Fruit fly (Drosophila melanogaster) whole organism, embryonic: ENCODE data around the gene CG13108.
A peak's percentile ranks its signal among the peaks of the same experiment; 100 is the strongest.

Experiments used
- Adf1 ChIP-seq: fragments of 200-800 bp; sonication (Bioruptor generic); IDR thresholded peaks from 2 replicates; pipeline ENCODE4 v1.3.6; 2022; ENCODE audit warnings: missing biosample characterization, missing genetic modification characterization
- B-H2 ChIP-seq: fragments of 200-800 bp; sonication (Bioruptor generic); optimal IDR thresholded peaks from 2 replicates; lab custom pipeline; 2018; ENCODE audit warnings: missing biosample characterization, mild to moderate bottlenecking, missing genetic modification characterization
- CG10543 ChIP-seq: fragments of 200-800 bp; sonication (Bioruptor generic); optimal IDR thresholded peaks from 3 replicates; lab custom pipeline; 2017; ENCODE audit warnings: missing biosample characterization, mild to moderate bottlenecking, missing genetic modification characterization, moderate library complexity
- CG11695 ChIP-seq: fragments of 200-800 bp; sonication (Bioruptor generic); IDR thresholded peaks from 3 replicates; pipeline ENCODE4 v1.3.6; 2022; ENCODE audit warnings: missing biosample characterization, missing genetic modification characterization
- CG12219 ChIP-seq: fragments of 200-800 bp; sonication (Bioruptor generic); optimal IDR thresholded peaks from 3 replicates; lab custom pipeline; 2018; ENCODE audit warnings: missing biosample characterization, mild to moderate bottlenecking, missing genetic modification characterization
- CG13775 ChIP-seq: fragments of 200-800 bp; sonication (Bioruptor generic); optimal IDR thresholded peaks from 3 replicates; lab custom pipeline; 2017; ENCODE audit warnings: missing biosample characterization, mild to moderate bottlenecking, missing genetic modification characterization
- CG13894 ChIP-seq: fragments of 200-800 bp; sonication (Bioruptor generic); optimal IDR thresholded peaks from 3 replicates; lab custom pipeline; 2018; ENCODE audit warnings: missing biosample characterization, mild to moderate bottlenecking, missing genetic modification characterization, moderate library complexity
- CG14014 ChIP-seq: fragments of 200-800 bp; sonication (Bioruptor generic); IDR thresholded peaks from 2 replicates; pipeline ENCODE4 v1.3.6; 2022; ENCODE audit warnings: missing biosample characterization, missing genetic modification characterization
- CG15514 ChIP-seq: fragments of 200-800 bp; sonication (Bioruptor generic); optimal IDR thresholded peaks from 3 replicates; lab custom pipeline; 2017; ENCODE audit warnings: missing biosample characterization, missing genetic modification characterization, mild to moderate bottlenecking, moderate library complexity, missing genetic modification reagents
- CG15601 ChIP-seq: fragments of 200-800 bp; sonication (Bioruptor generic); optimal IDR thresholded peaks from 3 replicates; lab custom pipeline; 2019; ENCODE audit warnings: missing biosample characterization, mild to moderate bottlenecking, missing genetic modification characterization, moderate library complexity
- CG17568 ChIP-seq: fragments of 200-800 bp; sonication (Bioruptor generic); optimal IDR thresholded peaks from 2 replicates; lab custom pipeline; 2018; ENCODE audit warnings: missing biosample characterization, mild to moderate bottlenecking, missing genetic modification characterization, moderate library complexity
- CG2129 ChIP-seq: fragments of 200-800 bp; sonication (Bioruptor generic); IDR thresholded peaks from 2 replicates; pipeline ENCODE4 v1.3.6; 2022; ENCODE audit warnings: missing biosample characterization, missing genetic modification characterization; ENCODE audit not compliant: partially characterized antibody
- CG34422 ChIP-seq: fragments of 200-800 bp; sonication (Bioruptor generic); IDR thresholded peaks from 3 replicates; pipeline ENCODE4 v1.3.6; 2022; ENCODE audit warnings: missing biosample characterization, missing genetic modification characterization
- CG4360 ChIP-seq: fragments of 200-800 bp; sonication (Bioruptor generic); IDR thresholded peaks from 2 replicates; pipeline ENCODE4 v1.3.6; 2022; ENCODE audit warnings: missing biosample characterization, missing genetic modification characterization
- CG6813 ChIP-seq: fragments of 200-800 bp; sonication (Bioruptor generic); optimal IDR thresholded peaks from 2 replicates; lab custom pipeline; 2017; ENCODE audit warnings: missing biosample characterization, missing genetic modification characterization, mild to moderate bottlenecking, moderate library complexity, missing genetic modification reagents
- CG6854 ChIP-seq: fragments of 200-800 bp; sonication (Bioruptor generic); optimal IDR thresholded peaks from 3 replicates; lab custom pipeline; 2017; ENCODE audit warnings: missing biosample characterization, mild to moderate bottlenecking, missing genetic modification characterization
- CrebB ChIP-seq: fragments of 200-800 bp; sonication (Bioruptor generic); optimal IDR thresholded peaks from 3 replicates; lab custom pipeline; 2018; ENCODE audit warnings: missing biosample characterization, mild to moderate bottlenecking, missing genetic modification characterization
- Dbx ChIP-seq: fragments of 200-800 bp; sonication (Bioruptor generic); IDR thresholded peaks from 3 replicates; pipeline ENCODE4 v1.3.6; 2022; ENCODE audit warnings: missing biosample characterization, missing genetic modification characterization
- Deaf1 ChIP-seq: fragments of 200-800 bp; optimal IDR thresholded peaks from 3 replicates; lab custom pipeline; 2019; ENCODE audit warnings: missing biosample characterization, mild to moderate bottlenecking, missing genetic modification characterization, moderate library complexity
- Drgx ChIP-seq: fragments of 200-800 bp; sonication (Bioruptor generic); IDR thresholded peaks from 2 replicates; pipeline ENCODE4 v1.3.6; 2022; ENCODE audit warnings: missing biosample characterization, missing genetic modification characterization
- E2f2 ChIP-seq: fragments of 200-800 bp; sonication (Bioruptor generic); IDR thresholded peaks from 2 replicates; pipeline ENCODE4 v1.3.6; 2022; ENCODE audit warnings: missing biosample characterization, missing genetic modification characterization
- Hr51 ChIP-seq, 2 experiments: fragments of 200-800 bp; sonication (Bioruptor generic); optimal IDR thresholded peaks; 2 replicates in 1 of 2; 3 replicates in 1 of 2; lab custom pipeline; 2016 to 2018; ENCODE audit warnings: missing biosample characterization in 2 of 2, missing genetic modification characterization in 2 of 2, mild to moderate bottlenecking in 1 of 2, moderate library complexity in 1 of 2
- Med ChIP-seq: fragments of 200-800 bp; sonication (Bioruptor generic); peaks from one replicate; lab custom pipeline; 2016; ENCODE audit warnings: missing biosample characterization, missing genetic modification characterization, mild to moderate bottlenecking, inconsistent platforms, moderate library complexity
- Pdp1 ChIP-seq, 2 experiments: fragments of 200-800 bp; sonication (Bioruptor generic); optimal IDR thresholded peaks; 3 replicates each; lab custom pipeline; 2016; ENCODE audit warnings: missing biosample characterization in 2 of 2, missing genetic modification characterization in 2 of 2, mild to moderate bottlenecking in 1 of 2, moderate library complexity in 1 of 2
- Rfx ChIP-seq: fragments of 200-800 bp; sonication (Bioruptor generic); IDR thresholded peaks from 2 replicates; pipeline ENCODE4 v1.3.6; 2022; ENCODE audit warnings: missing biosample characterization, missing genetic modification characterization
- Side ChIP-seq: fragments of 200-800 bp; sonication (Bioruptor generic); optimal IDR thresholded peaks from 2 replicates; lab custom pipeline; 2016; ENCODE audit warnings: missing biosample characterization, missing genetic modification characterization
- Spps ChIP-seq: fragments of 200-800 bp; sonication (Bioruptor generic); optimal IDR thresholded peaks from 2 replicates; lab custom pipeline; 2018; ENCODE audit warnings: missing biosample characterization, mild to moderate bottlenecking, missing genetic modification characterization
- Stat92E ChIP-seq, 3 experiments: fragments of >200 bp in 2 of 3; fragments of 200-800 bp in 1 of 3; sonication (Bioruptor generic) in 1 of 3; optimal IDR thresholded peaks; 2 replicates each; lab custom pipeline; 2017 to 2019; ENCODE audit warnings: missing biosample characterization in 3 of 3, missing genetic modification characterization in 3 of 3, mild to moderate bottlenecking in 1 of 3, moderate library complexity in 1 of 3
- Trl ChIP-seq, 3 experiments: fragments of >200 bp in 2 of 3; fragments of 200-800 bp in 1 of 3; sonication (Bioruptor generic) in 1 of 3; optimal IDR thresholded peaks; 2 replicates in 1 of 3; 3 replicates in 2 of 3; lab custom pipeline; 2016 to 2017; ENCODE audit warnings: missing biosample characterization in 1 of 3, missing genetic modification characterization in 1 of 3
- Xrp1 ChIP-seq: fragments of 200-800 bp; sonication (Bioruptor generic); IDR thresholded peaks from 2 replicates; pipeline ENCODE4 v1.3.6; 2022; ENCODE audit warnings: missing biosample characterization, missing genetic modification characterization
- ara ChIP-seq: fragments of 200-800 bp; sonication (Bioruptor generic); IDR thresholded peaks from 2 replicates; pipeline ENCODE4 v1.3.6; 2022; ENCODE audit warnings: missing biosample characterization, missing genetic modification characterization
- az2 ChIP-seq: fragments of 200-800 bp; sonication (Bioruptor generic); optimal IDR thresholded peaks from 3 replicates; lab custom pipeline; 2016; ENCODE audit warnings: missing biosample characterization, missing genetic modification characterization
- bowl ChIP-seq: fragments of 200-800 bp; sonication (Bioruptor generic); IDR thresholded peaks from 2 replicates; pipeline ENCODE4 v1.3.6; 2022; ENCODE audit warnings: missing biosample characterization, missing genetic modification characterization
- chinmo ChIP-seq: fragments of 200-800 bp; sonication (Bioruptor generic); IDR thresholded peaks from 4 replicates; pipeline ENCODE4 v1.3.6; 2022; ENCODE audit warnings: missing biosample characterization, missing genetic modification characterization; ENCODE audit not compliant: partially characterized antibody
- dan ChIP-seq: fragments of 200-800 bp; sonication (Bioruptor generic); IDR thresholded peaks from 2 replicates; pipeline ENCODE4 v1.3.6; 2022; ENCODE audit warnings: missing biosample characterization, missing genetic modification characterization
- eve ChIP-seq, 2 experiments: fragments of >200 bp; optimal IDR thresholded peaks; 2 replicates each; lab custom pipeline; 2017; ENCODE audit warnings: missing biosample characterization in 2 of 2, missing genetic modification characterization in 2 of 2
- fu2 ChIP-seq: fragments of 200-800 bp; sonication (Bioruptor generic); optimal IDR thresholded peaks from 2 replicates; lab custom pipeline; 2016; ENCODE audit warnings: missing biosample characterization, missing genetic modification characterization
- hth ChIP-seq: fragments of >200 bp; optimal IDR thresholded peaks from 2 replicates; lab custom pipeline; 2017; ENCODE audit warnings: inconsistent platforms
- kah ChIP-seq: fragments of 200-800 bp; sonication (Bioruptor generic); optimal IDR thresholded peaks from 2 replicates; lab custom pipeline; 2018; ENCODE audit warnings: missing biosample characterization, mild to moderate bottlenecking, missing genetic modification characterization
- lab ChIP-seq: fragments of 200-800 bp; sonication (Bioruptor generic); optimal IDR thresholded peaks from 3 replicates; lab custom pipeline; 2017; ENCODE audit warnings: missing biosample characterization, missing genetic modification characterization, mild to moderate bottlenecking, moderate library complexity, missing genetic modification reagents
- pfk ChIP-seq: fragments of 200-800 bp; sonication (Bioruptor generic); optimal IDR thresholded peaks from 2 replicates; lab custom pipeline; 2018; ENCODE audit warnings: missing biosample characterization, mild to moderate bottlenecking, missing genetic modification characterization, moderate library complexity
- psq ChIP-seq: fragments of 200-800 bp; sonication (Bioruptor generic); optimal IDR thresholded peaks from 2 replicates; lab custom pipeline; 2017; ENCODE audit warnings: missing biosample characterization, missing genetic modification characterization
- sens ChIP-seq: fragments of 200-800 bp; sonication (Bioruptor generic); peaks from one replicate; lab custom pipeline; 2016; ENCODE audit warnings: missing biosample characterization, missing genetic modification characterization
- seq ChIP-seq: fragments of 200-800 bp; sonication (Bioruptor generic); IDR thresholded peaks from 2 replicates; pipeline ENCODE4 v1.3.6; 2022; ENCODE audit warnings: missing biosample characterization, missing genetic modification characterization
- stwl ChIP-seq: fragments of 200-800 bp; sonication (Bioruptor generic); optimal IDR thresholded peaks from 3 replicates; lab custom pipeline; 2018; ENCODE audit warnings: missing biosample characterization, mild to moderate bottlenecking, missing genetic modification characterization, moderate library complexity
- zf30C ChIP-seq: fragments of 200-800 bp; sonication (Bioruptor generic); optimal IDR thresholded peaks from 3 replicates; lab custom pipeline; 2018; ENCODE audit warnings: missing biosample characterization, mild to moderate bottlenecking, missing genetic modification characterization
- zfh2 ChIP-seq: fragments of 200-800 bp; sonication (Bioruptor generic); optimal IDR thresholded peaks from 2 replicates; lab custom pipeline; 2016; ENCODE audit warnings: missing biosample characterization, missing genetic modification characterization

The CG13108 gene

DNA sequence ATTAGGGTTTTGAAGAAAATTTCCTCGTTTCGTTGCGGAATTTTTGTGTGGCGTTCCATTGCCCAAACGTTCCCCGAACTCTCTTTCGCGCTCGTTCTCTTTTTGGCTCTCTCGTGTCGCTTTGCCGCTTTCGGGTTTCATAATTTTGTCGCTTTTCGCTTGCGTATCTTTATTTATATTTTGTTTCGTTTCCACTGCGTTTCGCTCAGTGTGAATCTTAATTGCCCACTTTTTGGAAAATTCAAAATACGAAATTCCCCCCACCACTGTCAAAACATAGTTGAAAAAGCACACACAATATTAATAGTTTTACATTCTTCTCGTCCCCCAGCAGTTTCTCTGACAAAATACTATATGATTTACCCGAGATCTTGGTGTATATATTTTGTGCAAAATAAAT is 12.8 kb downstream of the CG13108 start (continued):
- TF ChIP-seq CG15601 (tag; lab: Kevin White, UChicago) (no peak), seq (0 out of 2 replicates have a peak, but pooled peaks have one; percentile 17), Dbx (GFP tag; lab: Robert Waterston, UW) (peak; percentile 59; the same call in 2 of the 3 replicates), psq (GFP tag; lab: Kevin White, UChicago) (no peak), dan (GFP tag; lab: Robert Waterston, UW) (no peak), CG34422 (GFP tag; lab: Robert Waterston, UW) (peak; percentile 7; the same call in 1 of the 3 replicates), Xrp1 (GFP tag; lab: Robert Waterston, UW) (peak; percentile 19; the same call in 1 of the 2 replicates), CG17568 (GFP tag; lab: Kevin White, UChicago) (peak; percentile 28), zf30C (GFP tag; lab: Kevin White, UChicago) (peak; percentile 85), Adf1 (GFP tag; lab: Robert Waterston, UW) (peak; percentile 14; the same call in 1 of the 2 replicates), Stat92E (GFP tag; optimal IDR thresholded peaks at IDR 0.05; lab: Kevin White, UChicago) (peak in 1 of 3 experiments; percentile 16), Pdp1 (GFP tag; optimal IDR thresholded peaks at IDR 0.05; lab: Kevin White, UChicago) (peak in 1 of 2 experiments; percentile 69), CG2129 (GFP tag; lab: Robert Waterston, UW) (no peak), Side (GFP tag; lab: Kevin White, UChicago) (no peak), CG15514 (GFP tag; lab: Kevin White, UChicago) (no peak), chinmo (GFP tag; lab: Robert Waterston, UW) (peak; percentile 31; the same call in 1 of the 4 replicates), bowl (peak; percentile 62; the same call in 1 of the 2 replicates), sens (GFP tag; lab: Kevin White, UChicago) (peak; percentile 76), CG6813 (peak; percentile 21), Rfx (GFP tag; lab: Robert Waterston, UW) (peak; percentile 51; the same call in 1 of the 2 replicates), CG6854 (GFP tag; lab: Kevin White, UChicago) (no peak), hth (lab: Kevin White, UChicago) (no peak), CG12219 (GFP tag; lab: Kevin White, UChicago) (no peak), kah (GFP tag; lab: Kevin White, UChicago) (peak; percentile 66), B-H2 (GFP tag; lab: Kevin White, UChicago) (peak; percentile 60), CG11695 (GFP tag; lab: Robert Waterston, UW) (peak; percentile 18; the same call in 1 of the 3 replicates), Trl (optimal IDR thresholded peaks at IDR 0.05; lab: Kevin White, UChicago) (peak; percentile 75 to 81), Trl (GFP tag; optimal IDR thresholded peaks at IDR 0.05; lab: Kevin White, UChicago) (no peak), Drgx (0 out of 2 replicates have a peak, but pooled peaks have one; percentile 39), CG14014 (GFP tag; lab: Robert Waterston, UW) (peak; percentile 58; the same call in 1 of the 2 replicates), E2f2 (GFP tag; lab: Robert Waterston, UW) (0 out of 2 replicates have a peak, but pooled peaks have one; percentile 12)

DNA sequence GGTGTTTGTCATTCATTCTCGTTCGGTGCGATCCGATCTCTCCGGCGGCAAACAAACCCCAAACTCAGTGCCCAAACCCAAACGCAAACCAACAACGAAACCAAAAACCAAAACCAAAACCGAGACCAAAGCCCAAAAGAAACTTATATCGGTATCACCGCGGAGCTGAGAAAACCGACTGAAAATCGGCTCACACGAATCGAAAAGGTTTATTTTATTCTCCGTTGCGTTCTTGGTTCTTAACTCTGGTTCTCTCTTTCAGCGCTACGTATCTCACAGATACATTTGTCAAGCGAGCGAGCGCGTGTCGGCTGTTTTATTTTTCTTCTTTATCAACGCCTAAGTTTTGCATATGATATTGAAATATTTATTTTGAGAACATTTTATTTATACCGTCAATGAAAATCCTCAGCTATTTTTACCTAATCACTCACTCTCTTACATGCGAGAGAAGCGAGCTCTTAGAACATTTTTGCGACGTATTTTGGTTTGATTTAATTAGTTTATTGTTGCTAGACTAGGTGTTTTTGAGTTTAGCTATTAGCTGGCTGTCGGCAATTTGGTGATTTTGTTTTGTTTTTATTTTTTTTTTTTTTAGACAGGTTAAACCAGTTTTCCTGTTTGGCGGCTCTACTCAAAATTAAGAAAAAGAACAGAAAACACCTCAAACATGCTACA is 14.5 kb downstream of the CG13108 start:
- TF ChIP-seq eve (GFP tag; optimal IDR thresholded peaks at IDR 0.05; lab: Kevin White, UChicago) (peak in 1 of 2 experiments; percentile 29), CrebB (tag; lab: Kevin White, UChicago) (peak; percentile 5), zfh2 (GFP tag; lab: Kevin White, UChicago) (no peak), az2 (GFP tag; lab: Kevin White, UChicago) (no peak), CG4360 (no peak), pfk (GFP tag; lab: Kevin White, UChicago) (peak; percentile 65), Med (GFP tag; lab: Kevin White, UChicago) (peak; percentile 32), CG13894 (tag; lab: Kevin White, UChicago) (peak; percentile 91), Spps (tag; lab: Kevin White, UChicago) (no peak), CG13775 (GFP tag; lab: Kevin White, UChicago) (no peak), Hr51 (GFP tag; optimal IDR thresholded peaks at IDR 0.05; lab: Kevin White, UChicago) (no peak), ara (GFP tag; lab: Robert Waterston, UW) (peak; percentile 14; the same call in 1 of the 2 replicates), lab (GFP tag; lab: Kevin White, UChicago) (peak; percentile 17), chinmo (GFP tag; lab: Robert Waterston, UW) (0 out of 4 replicates have a peak, but pooled peaks have one; percentile 6), Deaf1 (tag; lab: Kevin White, UChicago) (peak; percentile 72), stwl (tag; lab: Kevin White, UChicago) (peak; percentile 5), fu2 (GFP tag; lab: Kevin White, UChicago) (no peak), Trl (optimal IDR thresholded peaks at IDR 0.05; lab: Kevin White, UChicago) (peak; percentile 23 to 87), Trl (GFP tag; optimal IDR thresholded peaks at IDR 0.05; lab: Kevin White, UChicago) (no peak), CG10543 (GFP tag; lab: Kevin White, UChicago) (peak; percentile 3)
